Fruit fly (Drosophila melanogaster) whole organism, prepupa: ENCODE results near the gene Takl2.

Experiments
- CG3032 ChIP-seq: fragments of 200-800 bp; optimal IDR thresholded peaks from 2 replicates; lab custom pipeline; 2019; ENCODE audit warnings: missing biosample characterization, mild to moderate bottlenecking, missing genetic modification characterization, moderate library complexity
- CG31627 ChIP-seq: fragments of 200-800 bp; sonication (Bioruptor generic); optimal IDR thresholded peaks from 3 replicates; lab custom pipeline; 2016; ENCODE audit warnings: missing biosample characterization, missing genetic modification characterization
- dsx ChIP-seq: fragments of 200-800 bp; optimal IDR thresholded peaks from 3 replicates; lab custom pipeline; 2019; ENCODE audit warnings: missing biosample characterization, mild to moderate bottlenecking, missing genetic modification characterization, moderate library complexity; ENCODE audit not compliant: poor library complexity, severe bottlenecking

DNA sequence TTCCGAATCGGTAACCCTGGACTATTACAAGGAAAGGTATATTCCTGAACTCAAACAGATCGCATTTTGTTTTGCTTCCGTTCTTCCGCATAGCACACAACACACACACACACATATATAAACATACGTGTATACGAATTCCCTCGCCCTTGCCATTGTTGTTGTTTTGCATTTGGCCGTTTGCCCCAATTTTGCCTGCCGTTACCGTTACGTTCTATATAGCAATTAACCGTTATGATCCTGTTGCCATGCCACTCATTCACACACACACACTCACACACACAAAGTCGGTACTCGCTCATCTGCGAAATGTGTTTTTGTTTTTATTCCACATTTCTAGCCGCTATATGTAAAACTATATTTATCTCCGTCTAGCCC lies 6.2 kb downstream of the Takl2 start:
- TF ChIP-seq CG3032 (tag; lab: Kevin White, UChicago) = no peak
- no peak for TF ChIP-seq dsx (GFP tag; lab: Kevin White, UChicago)
- no peak for TF ChIP-seq CG31627 (GFP tag; lab: Kevin White, UChicago)
